Fruit fly (Drosophila melanogaster) whole organism: ENCODE data around the gene bc10.

Experiments used
- CG8478 ChIP-seq: fragments of >200 bp; optimal IDR thresholded peaks from 2 replicates; lab custom pipeline; 2018; ENCODE audit warnings: inconsistent platforms
- Dll ChIP-seq: fragments of >200 bp; optimal IDR thresholded peaks from 2 replicates; lab custom pipeline; 2017
- EcR ChIP-seq, 2 experiments: fragments of >200 bp; optimal IDR thresholded peaks; 2 replicates each; lab custom pipeline; 2017; ENCODE audit warnings: missing biosample characterization in 2 of 2, missing genetic modification characterization in 2 of 2, missing genetic modification reagents in 2 of 2
- pan ChIP-seq: fragments of >200 bp; optimal IDR thresholded peaks from 2 replicates; lab custom pipeline; 2017
- psq ChIP-seq: fragments of >200 bp; optimal IDR thresholded peaks from 2 replicates; lab custom pipeline; 2017
- usp ChIP-seq: fragments of >200 bp; optimal IDR thresholded peaks from 2 replicates; lab custom pipeline; 2017; ENCODE audit warnings: missing biosample characterization, missing genetic modification characterization, mixed read lengths

Gene bc10

dm6 chr3L:5561341-5561740 lies 3.7 kb upstream of the bc10 start, which contains the start of gene sinu:
TSS of gene sinu (minus strand) at chr3L:5561598.
- TF ChIP-seq pan (no peak), psq (lab: Kevin White, UChicago) (no peak), EcR (GFP tag; optimal IDR thresholded peaks at IDR 0.05; lab: Kevin White, UChicago) (no peak), Dll (lab: Kevin White, UChicago) (no peak), usp (GFP tag; lab: Kevin White, UChicago) (no peak), CG8478 (lab: Kevin White, UChicago) (no peak)

dm6 chr3L:5562584-5562983 lies 2.4 kb upstream of the bc10 start:
- TF ChIP-seq pan (no peak), usp (GFP tag; lab: Kevin White, UChicago) (no peak), EcR (GFP tag; optimal IDR thresholded peaks at IDR 0.05; lab: Kevin White, UChicago) (no peak), psq (lab: Kevin White, UChicago) (no peak), CG8478 (lab: Kevin White, UChicago) (no peak), Dll (lab: Kevin White, UChicago) (no peak)

DNA sequence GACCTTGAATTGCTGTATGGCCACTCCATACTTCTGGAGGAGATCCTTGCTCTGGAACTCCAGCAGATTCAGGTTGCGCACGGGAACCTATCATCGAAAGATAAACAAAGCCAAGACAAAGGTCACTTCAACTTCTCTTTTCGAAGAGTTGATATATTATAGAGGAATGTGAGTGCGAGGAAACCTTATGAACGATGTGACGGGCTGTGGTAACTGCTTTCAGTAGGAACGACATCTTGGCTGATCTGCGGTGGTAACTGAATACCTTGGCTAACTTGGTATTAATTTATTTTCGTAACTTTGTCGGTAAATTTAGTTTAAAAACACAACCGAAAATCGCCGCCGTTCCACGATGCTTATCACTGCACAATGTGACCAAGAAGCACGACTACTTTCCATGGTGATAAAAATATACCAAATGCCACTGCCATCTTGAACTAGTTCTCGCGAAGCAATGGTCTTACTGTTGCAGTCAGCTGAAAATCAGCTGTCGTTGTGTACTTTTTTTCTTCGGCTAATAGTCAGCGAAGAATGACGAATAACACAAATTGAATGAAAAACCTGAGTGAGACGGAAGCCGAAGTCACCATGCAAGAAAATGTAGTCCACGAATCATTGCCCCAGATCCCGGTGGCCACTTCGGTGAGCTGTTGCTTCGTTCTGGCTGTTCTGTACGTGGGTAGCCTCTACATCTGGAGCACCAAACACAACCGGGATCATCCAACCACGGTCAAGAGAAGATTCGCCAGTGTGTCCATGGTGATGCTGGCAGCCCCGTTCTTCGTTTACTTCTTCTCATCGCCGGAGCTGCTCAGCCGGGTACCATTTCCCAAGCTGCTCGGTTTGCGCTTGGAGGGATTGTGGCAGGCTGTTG lies 1.5 kb upstream of the bc10 start, which contains the start of the genes ScsbetaG and Sras:
Gene ScsbetaG (minus strand): TSS at position 383 of the 874 bp plus-strand sequence.
Gene Sras (plus strand): TSS at position 466 of the 874 bp plus-strand sequence.
- no peak for TF ChIP-seq psq (lab: Kevin White, UChicago)
- no peak for TF ChIP-seq pan
- TF ChIP-seq Dll (lab: Kevin White, UChicago), result no peak
- TF ChIP-seq CG8478 (lab: Kevin White, UChicago), result no peak
- no peak for TF ChIP-seq EcR (GFP tag; optimal IDR thresholded peaks at IDR 0.05; lab: Kevin White, UChicago)
- TF ChIP-seq usp (GFP tag; lab: Kevin White, UChicago), result no peak

- TF ChIP-seq pan (no peak), psq (lab: Kevin White, UChicago) (no peak), EcR (GFP tag; optimal IDR thresholded peaks at IDR 0.05; lab: Kevin White, UChicago) (no peak), CG8478 (lab: Kevin White, UChicago) (no peak), usp (GFP tag; lab: Kevin White, UChicago) (no peak), Dll (lab: Kevin White, UChicago) (no peak)
Measured at dm6 chr3L:5568361-5568760, 3.3 kb downstream of the bc10 start.

dm6 chr3L:5569724-5570123 lies 4.7 kb downstream of the bc10 start:
- TF ChIP-seq psq (lab: Kevin White, UChicago) (no peak), pan (no peak), usp (GFP tag; lab: Kevin White, UChicago) (no peak), EcR (GFP tag; optimal IDR thresholded peaks at IDR 0.05; lab: Kevin White, UChicago) (no peak), CG8478 (lab: Kevin White, UChicago) (no peak), Dll (lab: Kevin White, UChicago) (no peak)

- TF ChIP-seq Dll (lab: Kevin White, UChicago) (peak; percentile 9), CG8478 (lab: Kevin White, UChicago) (no peak), psq (lab: Kevin White, UChicago) (no peak)
Measured at dm6 chr3L:5571051-5571450, 6.0 kb downstream of the bc10 start.

DNA sequence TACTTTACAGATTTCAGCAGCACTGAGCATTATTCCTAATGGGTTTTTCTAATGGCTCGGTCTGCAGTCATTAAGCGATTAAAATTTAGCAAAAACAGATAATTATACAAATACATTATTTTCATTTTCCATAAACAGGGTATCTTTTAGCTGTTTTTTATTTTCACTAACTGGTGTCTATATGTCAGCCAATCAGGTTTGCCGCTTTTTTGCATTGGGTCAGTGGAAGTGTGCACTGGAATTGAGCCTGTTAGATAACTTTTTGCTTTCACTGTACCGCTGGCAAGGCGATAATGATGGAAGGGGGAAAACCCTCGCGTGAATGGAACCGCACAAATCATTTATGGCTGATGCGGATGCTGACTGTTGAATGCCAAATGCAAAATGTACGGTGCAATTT lies 10.5 kb downstream of the bc10 start:
- TF ChIP-seq Dll (lab: Kevin White, UChicago) (no peak), CG8478 (lab: Kevin White, UChicago) (no peak), EcR (GFP tag; optimal IDR thresholded peaks at IDR 0.05; lab: Kevin White, UChicago) (no peak), usp (GFP tag; lab: Kevin White, UChicago) (no peak), psq (lab: Kevin White, UChicago) (no peak), pan (no peak)

DNA sequence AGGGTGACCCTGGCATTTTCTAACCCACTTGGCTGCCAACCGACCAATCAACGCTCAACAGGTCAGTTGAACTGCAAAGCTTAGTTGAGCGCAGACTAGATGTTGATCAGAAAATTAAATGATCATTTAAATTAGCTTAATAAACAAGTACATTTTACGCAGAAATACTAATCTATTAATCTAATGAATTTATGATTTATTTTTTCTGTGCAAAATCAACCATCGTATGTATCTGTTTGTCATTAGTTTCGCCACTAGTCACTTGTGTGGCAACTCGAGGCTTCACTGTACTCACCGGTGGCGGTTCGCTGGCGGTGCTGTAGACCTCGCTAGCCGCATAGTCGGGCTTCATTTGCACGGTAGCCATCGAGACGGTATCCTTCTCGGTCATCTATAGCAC lies 11.5 kb downstream of the bc10 start:
- no peak for TF ChIP-seq EcR (GFP tag; optimal IDR thresholded peaks at IDR 0.05; lab: Kevin White, UChicago)
- TF ChIP-seq CG8478 (lab: Kevin White, UChicago), result no peak
- TF ChIP-seq pan, result no peak
- no peak for TF ChIP-seq Dll (lab: Kevin White, UChicago)
- no peak for TF ChIP-seq usp (GFP tag; lab: Kevin White, UChicago)
- TF ChIP-seq psq (lab: Kevin White, UChicago), result no peak

- no peak for TF ChIP-seq usp (GFP tag; lab: Kevin White, UChicago)
- no peak for TF ChIP-seq pan
- no peak for TF ChIP-seq psq (lab: Kevin White, UChicago)
- no peak for TF ChIP-seq CG8478 (lab: Kevin White, UChicago)
Measured at dm6 chr3L:5577250-5578138, 12.5 kb downstream of the bc10 start, which contains the start of gene Msr-110. TSS of gene Msr-110 (minus strand) at chr3L:5577348.

dm6 chr3L:5578595-5578994 lies 13.6 kb downstream of the bc10 start:
- TF ChIP-seq CG8478 (lab: Kevin White, UChicago) (no peak), Dll (lab: Kevin White, UChicago) (no peak), usp (GFP tag; lab: Kevin White, UChicago) (no peak), pan (no peak), EcR (GFP tag; optimal IDR thresholded peaks at IDR 0.05; lab: Kevin White, UChicago) (no peak), psq (lab: Kevin White, UChicago) (no peak)

DNA sequence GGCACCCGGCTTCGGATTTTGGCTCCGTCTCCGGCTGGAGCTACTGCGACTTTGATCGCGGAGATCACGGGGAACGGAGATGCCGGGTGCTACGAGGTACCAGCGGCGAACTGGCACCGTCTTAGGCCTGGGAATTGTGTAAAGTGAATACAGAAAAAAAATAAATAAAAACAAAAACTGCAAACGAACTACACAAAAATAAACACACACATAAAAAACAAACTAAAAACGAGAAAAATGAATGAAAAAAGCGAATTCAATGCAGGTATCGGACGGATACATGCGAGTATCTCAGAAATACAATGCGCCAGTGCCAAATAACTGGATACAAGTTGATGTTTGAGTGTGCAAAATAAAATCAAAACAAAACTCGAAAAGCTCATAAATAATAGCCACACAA lies 14.7 kb downstream of the bc10 start:
- TF ChIP-seq pan, result no peak
- no peak for TF ChIP-seq EcR (GFP tag; optimal IDR thresholded peaks at IDR 0.05; lab: Kevin White, UChicago)
- no peak for TF ChIP-seq CG8478 (lab: Kevin White, UChicago)
- TF ChIP-seq psq (lab: Kevin White, UChicago), result no peak
- TF ChIP-seq Dll (lab: Kevin White, UChicago), result no peak
- TF ChIP-seq usp (GFP tag; lab: Kevin White, UChicago), result no peak
